Worm (Caenorhabditis elegans) whole organism, midembryonic: Measurements from ENCODE around the gene C49F8.3.

Experiments
- T22C8.4 ChIP-seq: fragments of 200-800 bp; sonication (Bioruptor generic); IDR thresholded peaks from 2 replicates; pipeline ENCODE4 v1.3.6; 2022; ENCODE audit warnings: missing genetic modification characterization, missing compliant biosample characterization
- cog-1 ChIP-seq: sonication (generic microtip); optimal IDR thresholded peaks from 2 replicates; lab custom pipeline; 2016; ENCODE audit warnings: missing genetic modification characterization, missing compliant biosample characterization
- flt-1 ChIP-seq: fragments of 200-800 bp; sonication (Bioruptor generic); IDR thresholded peaks from 2 replicates; pipeline ENCODE4 v1.3.6; 2022; ENCODE audit warnings: missing genetic modification characterization, missing compliant biosample characterization
- klf-2 ChIP-seq: fragments of 200-800 bp; sonication (Bioruptor generic); conservative IDR thresholded peaks from 2 replicates; pipeline ENCODE4 v1.3.6; 2022; ENCODE audit warnings: missing genetic modification reagents, missing genetic modification characterization, missing compliant biosample characterization
- med-1 ChIP-seq: sonication (generic microtip); optimal IDR thresholded peaks from 2 replicates; lab custom pipeline; 2017; ENCODE audit warnings: missing genetic modification characterization, mild to moderate bottlenecking, missing compliant biosample characterization, antibody characterized with exemption, missing genetic modification reagents; ENCODE audit not compliant: insufficient read depth
- ref-1 ChIP-seq: fragments of 200-800 bp; sonication (Bioruptor generic); conservative IDR thresholded peaks from 2 replicates; pipeline ENCODE4 v1.3.6; 2022; ENCODE audit warnings: missing genetic modification reagents, missing genetic modification characterization, missing compliant biosample characterization
- tab-1 ChIP-seq: fragments of 200-800 bp; sonication (Bioruptor generic); IDR thresholded peaks from 2 replicates; pipeline ENCODE4 v1.3.6; 2022; ENCODE audit warnings: missing genetic modification characterization, missing compliant biosample characterization
- ztf-23 ChIP-seq: fragments of 200-800 bp; sonication (Bioruptor generic); IDR thresholded peaks from 2 replicates; pipeline ENCODE4 v1.3.6; 2022; ENCODE audit warnings: missing genetic modification reagents, missing genetic modification characterization, missing compliant biosample characterization
- ztf-29 ChIP-seq: fragments of 200-800 bp; sonication (Bioruptor generic); IDR thresholded peaks from 2 replicates; pipeline ENCODE4 v1.3.6; 2022; ENCODE audit warnings: missing genetic modification reagents, missing genetic modification characterization, missing compliant biosample characterization

C49F8.3 gene

DNA sequence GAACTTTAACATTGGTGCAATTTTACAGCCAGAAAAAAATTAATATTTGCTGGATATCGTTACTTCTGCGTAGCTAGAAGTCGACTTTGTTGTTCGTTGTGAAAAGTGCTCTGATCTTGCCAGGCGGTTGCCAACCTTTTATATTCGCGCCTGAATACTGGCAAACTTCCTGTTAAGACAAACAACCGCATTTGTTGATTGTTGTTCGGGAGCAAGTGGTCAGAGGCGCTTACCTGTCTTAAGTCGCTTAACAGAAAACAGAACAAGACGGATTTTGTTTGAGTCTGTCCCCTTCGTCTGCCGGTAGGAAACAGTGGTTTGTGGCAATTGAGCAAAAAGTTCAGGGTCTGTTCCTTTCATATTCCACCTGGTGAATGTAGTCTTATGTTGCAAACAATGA, 24.9 kb downstream of the C49F8.3 start, which contains the start of gene C49F8.15:
Gene C49F8.15, minus strand, starts transcription at position 101 of the 400 bp plus-strand sequence.
- TF ChIP-seq klf-2 (GFP tag; lab: Robert Waterston, UW) (no peak), ref-1 (no peak), cog-1 (no peak), ztf-23 (no peak)

ce11 chrX:13360632-13361031, 26.7 kb downstream of the C49F8.3 start:
- no peak for TF ChIP-seq med-1 (GFP tag; lab: Kevin White, UChicago)
- TF ChIP-seq flt-1 (GFP tag; lab: Robert Waterston, UW), result no peak
- no peak for TF ChIP-seq klf-2 (GFP tag; lab: Robert Waterston, UW)
- TF ChIP-seq ztf-23, result no peak
- no peak for TF ChIP-seq T22C8.4 (GFP tag; lab: Robert Waterston, UW)
- TF ChIP-seq ztf-29 (GFP tag; lab: Robert Waterston, UW), result no peak
- TF ChIP-seq tab-1, result no peak
- no peak for TF ChIP-seq cog-1
- no peak for TF ChIP-seq ref-1

- TF ChIP-seq ztf-23, result no peak
- TF ChIP-seq T22C8.4 (GFP tag; lab: Robert Waterston, UW), result no peak
- no peak for TF ChIP-seq med-1 (GFP tag; lab: Kevin White, UChicago)
- TF ChIP-seq klf-2 (GFP tag; lab: Robert Waterston, UW), result no peak
- no peak for TF ChIP-seq flt-1 (GFP tag; lab: Robert Waterston, UW)
- no peak for TF ChIP-seq ztf-29 (GFP tag; lab: Robert Waterston, UW)
- TF ChIP-seq cog-1, result no peak
- TF ChIP-seq ref-1, result no peak
- no peak for TF ChIP-seq tab-1
These were observed 27.5 kb downstream of the C49F8.3 start for ce11 chrX:13359800-13360199.

ce11 chrX:13358573-13358972, 28.8 kb downstream of the C49F8.3 start:
- TF ChIP-seq ref-1, result no peak
- no peak for TF ChIP-seq tab-1
- TF ChIP-seq med-1 (GFP tag; lab: Kevin White, UChicago), result no peak
- no peak for TF ChIP-seq flt-1 (GFP tag; lab: Robert Waterston, UW)
- TF ChIP-seq ztf-29 (GFP tag; lab: Robert Waterston, UW), result no peak
- TF ChIP-seq klf-2 (GFP tag; lab: Robert Waterston, UW), result no peak
- TF ChIP-seq cog-1, result no peak
- no peak for TF ChIP-seq T22C8.4 (GFP tag; lab: Robert Waterston, UW)
- TF ChIP-seq ztf-23, result no peak

DNA sequence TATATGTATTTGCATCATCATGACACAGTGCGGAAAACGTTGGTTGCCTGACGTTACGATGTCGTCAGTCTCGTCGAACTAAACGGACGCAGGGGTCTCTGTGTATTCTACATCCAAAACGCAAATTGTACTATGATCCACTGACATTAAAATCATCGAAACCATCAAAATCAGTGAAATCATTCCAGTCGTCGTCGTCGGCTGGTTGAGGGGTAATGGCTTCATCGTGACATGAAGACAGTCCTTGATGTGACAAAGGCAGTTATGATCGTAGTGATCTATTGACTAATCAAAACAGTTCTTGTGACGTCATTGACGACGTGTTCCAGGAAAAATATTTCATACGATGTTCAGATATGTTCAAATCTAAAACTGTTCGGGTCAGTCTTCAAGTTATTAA, 29.7 kb downstream of the C49F8.3 start:
- TF ChIP-seq klf-2 (GFP tag; lab: Robert Waterston, UW) (no peak), tab-1 (no peak), cog-1 (no peak), ztf-23 (no peak), ref-1 (no peak)

DNA sequence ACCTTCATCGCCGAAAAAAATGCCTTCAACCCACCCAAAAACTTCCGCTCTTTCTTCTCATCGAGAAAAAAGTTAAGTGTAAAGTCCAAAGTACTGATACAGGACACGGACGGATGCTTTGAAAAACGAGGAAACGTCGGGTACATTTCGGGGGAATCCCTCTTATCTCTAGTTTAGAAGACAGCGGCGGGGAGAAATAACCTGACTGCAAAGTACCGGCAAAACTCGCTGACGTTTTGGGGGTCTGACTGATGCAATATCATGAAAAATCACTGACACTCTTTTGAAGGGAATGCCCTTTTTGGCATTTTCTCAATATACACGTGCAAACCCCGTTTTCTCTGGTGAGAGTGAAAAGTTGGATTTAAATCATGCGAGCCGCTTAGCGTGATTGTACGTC, 30.9 kb downstream of the C49F8.3 start:
- TF ChIP-seq klf-2 (GFP tag; lab: Robert Waterston, UW), result no peak
- TF ChIP-seq med-1 (GFP tag; lab: Kevin White, UChicago), result no peak
- no peak for TF ChIP-seq ztf-29 (GFP tag; lab: Robert Waterston, UW)
- no peak for TF ChIP-seq ztf-23
- TF ChIP-seq cog-1, result no peak
- no peak for TF ChIP-seq ref-1
- no peak for TF ChIP-seq T22C8.4 (GFP tag; lab: Robert Waterston, UW)
- TF ChIP-seq tab-1, result no peak
- TF ChIP-seq flt-1 (GFP tag; lab: Robert Waterston, UW), result no peak

DNA sequence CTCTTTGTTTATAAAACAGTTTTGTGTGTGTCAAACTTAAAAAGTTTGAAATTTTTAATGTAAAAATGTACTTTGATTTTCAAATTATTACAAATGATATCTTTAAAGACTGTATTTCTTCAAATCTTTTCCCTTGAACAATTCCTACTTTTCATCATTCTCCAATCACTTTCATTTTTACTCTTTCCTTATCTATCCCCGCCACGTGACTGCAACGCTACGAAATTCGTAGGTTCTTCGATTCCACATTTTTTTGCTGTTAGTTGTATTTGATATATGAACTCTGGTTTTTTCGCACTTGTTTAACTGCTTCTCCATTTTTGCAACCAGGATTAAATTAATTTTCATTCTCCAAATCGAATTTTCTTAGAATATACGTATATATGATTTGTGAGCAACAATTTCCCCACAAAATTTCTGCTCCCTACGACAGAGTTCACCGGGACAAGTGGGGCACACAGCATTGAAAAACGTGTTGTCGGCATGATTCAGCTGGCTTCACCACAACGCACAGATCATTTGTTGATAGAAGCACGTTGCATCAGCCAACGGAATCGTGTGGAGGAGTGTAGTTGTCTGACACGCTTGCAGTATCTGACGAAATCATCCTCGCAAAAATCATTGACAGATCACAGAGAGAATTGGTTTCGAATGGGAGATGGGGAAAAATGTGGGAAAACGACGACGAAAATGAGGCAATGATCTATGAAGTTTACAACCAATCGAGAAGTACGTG, 32.5 kb downstream of the C49F8.3 start:
- TF ChIP-seq flt-1 (GFP tag; lab: Robert Waterston, UW), result no peak
- TF ChIP-seq ztf-23, result no peak
- no peak for TF ChIP-seq T22C8.4 (GFP tag; lab: Robert Waterston, UW)
- no peak for TF ChIP-seq tab-1
- no peak for TF ChIP-seq med-1 (GFP tag; lab: Kevin White, UChicago)
- no peak for TF ChIP-seq klf-2 (GFP tag; lab: Robert Waterston, UW)
- no peak for TF ChIP-seq cog-1
- TF ChIP-seq ref-1, result no peak
- no peak for TF ChIP-seq ztf-29 (GFP tag; lab: Robert Waterston, UW)

ce11 chrX:13353530-13353929, 33.8 kb downstream of the C49F8.3 start:
- TF ChIP-seq tab-1 (no peak), ztf-23 (no peak), klf-2 (GFP tag; lab: Robert Waterston, UW) (no peak), flt-1 (GFP tag; lab: Robert Waterston, UW) (no peak), T22C8.4 (GFP tag; lab: Robert Waterston, UW) (no peak), med-1 (GFP tag; lab: Kevin White, UChicago) (no peak), cog-1 (no peak), ref-1 (no peak), ztf-29 (GFP tag; lab: Robert Waterston, UW) (no peak)

ce11 chrX:13352164-13352563, 35.2 kb downstream of the C49F8.3 start:
- TF ChIP-seq ztf-23 (no peak), med-1 (GFP tag; lab: Kevin White, UChicago) (no peak), ztf-29 (GFP tag; lab: Robert Waterston, UW) (no peak), klf-2 (GFP tag; lab: Robert Waterston, UW) (no peak), cog-1 (no peak), T22C8.4 (GFP tag; lab: Robert Waterston, UW) (no peak), ref-1 (no peak), flt-1 (GFP tag; lab: Robert Waterston, UW) (no peak), tab-1 (no peak)
